Worm (Caenorhabditis elegans) whole organism, mixed stage, embryonic: ENCODE results near the gene C26B2.2.

Source experiments
- M03D4.4 ChIP-seq: sonication (generic microtip); optimal IDR thresholded peaks from 2 replicates; lab custom pipeline; 2017; ENCODE audit warnings: mild to moderate bottlenecking, missing genetic modification characterization, missing compliant biosample characterization
- bed-3 ChIP-seq: fragments of 200-800 bp; sonication (Bioruptor generic); optimal IDR thresholded peaks from 3 replicates; lab custom pipeline; 2018; ENCODE audit warnings: mild to moderate bottlenecking, missing genetic modification characterization, moderate library complexity, missing compliant biosample characterization
- blmp-1 ChIP-seq: fragments of 150-350 bp; optimal IDR thresholded peaks from 2 replicates; lab custom pipeline; 2014; ENCODE audit warnings: missing biosample characterization, missing genetic modification characterization
- ceh-39 ChIP-seq: fragments of 150-350 bp; optimal IDR thresholded peaks from 2 replicates; lab custom pipeline; 2014; ENCODE audit warnings: missing biosample characterization, missing genetic modification characterization
- ceh-43 ChIP-seq: fragments of 200-800 bp; sonication (Bioruptor generic); optimal IDR thresholded peaks from 2 replicates; lab custom pipeline; 2018; ENCODE audit warnings: mild to moderate bottlenecking, missing genetic modification characterization, moderate library complexity, missing compliant biosample characterization
- ceh-83 ChIP-seq: fragments of 200-800 bp; sonication (Bioruptor generic); optimal IDR thresholded peaks from 2 replicates; lab custom pipeline; 2018; ENCODE audit warnings: mild to moderate bottlenecking, missing genetic modification characterization, missing compliant biosample characterization
- ces-1 ChIP-seq: fragments of 150-350 bp; optimal IDR thresholded peaks from 2 replicates; lab custom pipeline; 2014; ENCODE audit warnings: missing biosample characterization, missing genetic modification reagents, missing genetic modification characterization
- drap-1 ChIP-seq: fragments of 200-800 bp; sonication (Bioruptor generic); optimal IDR thresholded peaks from 3 replicates; lab custom pipeline; 2018; ENCODE audit warnings: mild to moderate bottlenecking, missing genetic modification characterization, missing compliant biosample characterization
- elt-1 ChIP-seq: sonication (generic microtip); optimal IDR thresholded peaks from 2 replicates; lab custom pipeline; 2017; ENCODE audit warnings: missing genetic modification characterization, mild to moderate bottlenecking, missing compliant biosample characterization, antibody characterized with exemption, moderate library complexity, borderline replicate concordance; ENCODE audit not compliant: insufficient read depth
- elt-3 ChIP-seq: fragments of 150-350 bp; optimal IDR thresholded peaks from 2 replicates; lab custom pipeline; 2014; ENCODE audit warnings: missing biosample characterization, missing genetic modification characterization
- flh-1 ChIP-seq: fragments of 200-800 bp; sonication (Bioruptor generic); optimal IDR thresholded peaks from 2 replicates; lab custom pipeline; 2018; ENCODE audit warnings: mild to moderate bottlenecking, missing genetic modification characterization, moderate library complexity, missing compliant biosample characterization
- ham-2 ChIP-seq: fragments of 200-800 bp; sonication (Bioruptor generic); optimal IDR thresholded peaks from 2 replicates; lab custom pipeline; 2018; ENCODE audit warnings: mild to moderate bottlenecking, missing genetic modification characterization, missing compliant biosample characterization
- hlh-1 ChIP-seq: fragments of 150-350 bp; optimal IDR thresholded peaks from 2 replicates; lab custom pipeline; 2014; ENCODE audit warnings: missing biosample characterization, missing genetic modification reagents, missing genetic modification characterization
- lsy-2 ChIP-seq: fragments of 150-350 bp; optimal IDR thresholded peaks from 2 replicates; lab custom pipeline; 2014; ENCODE audit warnings: missing biosample characterization, missing genetic modification characterization
- mab-5 ChIP-seq: fragments of 150-350 bp; optimal IDR thresholded peaks from 2 replicates; lab custom pipeline; 2014; ENCODE audit warnings: missing biosample characterization, missing genetic modification characterization
- mep-1 ChIP-seq: fragments of 150-350 bp; optimal IDR thresholded peaks from 2 replicates; lab custom pipeline; 2017; ENCODE audit warnings: missing biosample characterization, missing genetic modification reagents, missing genetic modification characterization, inconsistent platforms
- mls-2 ChIP-seq: sonication (generic microtip); optimal IDR thresholded peaks from 2 replicates; lab custom pipeline; 2016; ENCODE audit warnings: mild to moderate bottlenecking, missing genetic modification characterization, moderate library complexity, missing compliant biosample characterization
- nhr-2 ChIP-seq: fragments of 150-350 bp; optimal IDR thresholded peaks from 2 replicates; lab custom pipeline; 2014; ENCODE audit warnings: missing biosample characterization, missing genetic modification characterization
- nhr-237 ChIP-seq: fragments of 150-350 bp; optimal IDR thresholded peaks from 2 replicates; lab custom pipeline; 2014; ENCODE audit warnings: missing biosample characterization, missing genetic modification characterization
- nhr-28 ChIP-seq: fragments of 150-350 bp; optimal IDR thresholded peaks from 2 replicates; lab custom pipeline; 2014; ENCODE audit warnings: missing biosample characterization, missing genetic modification characterization
- nhr-76 ChIP-seq: sonication (generic microtip); optimal IDR thresholded peaks from 2 replicates; lab custom pipeline; 2017; ENCODE audit warnings: missing biosample characterization, missing genetic modification characterization
- sem-2 ChIP-seq: fragments of 200-800 bp; sonication (Bioruptor generic); optimal IDR thresholded peaks from 2 replicates; lab custom pipeline; 2018; ENCODE audit warnings: mild to moderate bottlenecking, missing genetic modification characterization, missing compliant biosample characterization
- sptf-1 ChIP-seq: sonication (generic microtip); optimal IDR thresholded peaks from 2 replicates; lab custom pipeline; 2017; ENCODE audit warnings: mild to moderate bottlenecking, missing genetic modification characterization, moderate library complexity, missing compliant biosample characterization
- tbx-8 ChIP-seq: fragments of 200-800 bp; sonication (Bioruptor generic); optimal IDR thresholded peaks from 2 replicates; lab custom pipeline; 2018; ENCODE audit warnings: mild to moderate bottlenecking, missing genetic modification characterization, moderate library complexity, missing compliant biosample characterization
- unc-120 ChIP-seq: sonication (generic microtip); optimal IDR thresholded peaks from 2 replicates; lab custom pipeline; 2017; ENCODE audit warnings: missing genetic modification characterization, missing compliant biosample characterization; ENCODE audit not compliant: poor library complexity, severe bottlenecking
- unc-62 ChIP-seq: fragments of 150-350 bp; optimal IDR thresholded peaks from 2 replicates; lab custom pipeline; 2014; ENCODE audit warnings: missing biosample characterization, missing genetic modification reagents, missing genetic modification characterization
- zip-8 ChIP-seq: fragments of 150-350 bp; optimal IDR thresholded peaks from 2 replicates; lab custom pipeline; 2014; ENCODE audit warnings: missing biosample characterization, missing genetic modification characterization
- ztf-11 ChIP-seq: fragments of 150-350 bp; optimal IDR thresholded peaks from 2 replicates; lab custom pipeline; 2014; ENCODE audit warnings: missing biosample characterization, missing genetic modification characterization

Gene C26B2.2

ce11 chrIV:8066598-8066997, 44.7 kb upstream of the C26B2.2 start (continued):
- TF ChIP-seq ham-2, result peak; percentile 29
- no peak for TF ChIP-seq sem-2 (GFP tag; lab: Kevin White, UChicago)
- peak; percentile 34 for TF ChIP-seq ztf-11 (tag; lab: Kevin White, UChicago)
- no peak for TF ChIP-seq nhr-28 (tag; lab: Kevin White, UChicago)
- TF ChIP-seq mls-2 (tag; lab: Kevin White, UChicago), result peak; percentile 58

DNA sequence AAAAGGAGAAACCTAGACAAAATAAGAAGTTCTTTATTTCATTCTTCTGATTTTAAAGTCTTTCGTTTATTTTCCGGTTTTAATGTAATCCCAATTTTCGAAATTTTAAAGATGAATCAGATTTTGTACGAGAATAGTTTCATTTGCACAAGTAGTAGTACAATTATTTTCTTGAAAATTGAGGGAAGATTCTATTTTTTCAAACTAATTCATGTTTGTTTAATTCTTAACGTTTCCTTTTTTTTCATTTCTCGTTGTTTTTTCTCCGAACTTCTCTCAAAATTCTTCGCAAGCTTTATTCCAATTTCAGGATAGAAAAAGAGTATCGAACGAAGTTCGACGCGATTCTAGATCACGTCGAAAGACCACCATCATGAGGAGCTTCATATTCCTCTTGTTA, 40.4 kb upstream of the C26B2.2 start, which contains the start of gene sax-7:
TSS of gene sax-7 (plus strand) at position 301 of the 400 bp plus-strand sequence.
- no peak for TF ChIP-seq sptf-1 (tag; lab: Kevin White, UChicago)
- no peak for TF ChIP-seq mab-5 (tag; lab: Kevin White, UChicago)
- TF ChIP-seq nhr-2 (tag; lab: Kevin White, UChicago), result no peak
- no peak for TF ChIP-seq flh-1 (GFP tag; lab: Kevin White, UChicago)
- no peak for TF ChIP-seq zip-8
- no peak for TF ChIP-seq M03D4.4 (tag; lab: Kevin White, UChicago)
- no peak for TF ChIP-seq hlh-1
- no peak for TF ChIP-seq ceh-43 (GFP tag; lab: Kevin White, UChicago)
- TF ChIP-seq nhr-76, result no peak
- TF ChIP-seq blmp-1 (tag; lab: Kevin White, UChicago), result no peak
- TF ChIP-seq, all 35 proteins: peak for 0

ce11 chrIV:8061267-8061666, 39.3 kb upstream of the C26B2.2 start:
- TF ChIP-seq ceh-39 (tag; lab: Kevin White, UChicago) (no peak), flh-1 (GFP tag; lab: Kevin White, UChicago) (no peak), nhr-28 (tag; lab: Kevin White, UChicago) (no peak), mls-2 (tag; lab: Kevin White, UChicago) (no peak), elt-1 (tag; lab: Kevin White, UChicago) (no peak), unc-62 (no peak), unc-120 (tag; lab: Kevin White, UChicago) (no peak), nhr-237 (tag; lab: Kevin White, UChicago) (no peak), lsy-2 (no peak), tbx-8 (no peak), mep-1 (no peak), ztf-11 (tag; lab: Kevin White, UChicago) (no peak), mab-5 (tag; lab: Kevin White, UChicago) (no peak), zip-8 (no peak), sptf-1 (tag; lab: Kevin White, UChicago) (no peak)

DNA sequence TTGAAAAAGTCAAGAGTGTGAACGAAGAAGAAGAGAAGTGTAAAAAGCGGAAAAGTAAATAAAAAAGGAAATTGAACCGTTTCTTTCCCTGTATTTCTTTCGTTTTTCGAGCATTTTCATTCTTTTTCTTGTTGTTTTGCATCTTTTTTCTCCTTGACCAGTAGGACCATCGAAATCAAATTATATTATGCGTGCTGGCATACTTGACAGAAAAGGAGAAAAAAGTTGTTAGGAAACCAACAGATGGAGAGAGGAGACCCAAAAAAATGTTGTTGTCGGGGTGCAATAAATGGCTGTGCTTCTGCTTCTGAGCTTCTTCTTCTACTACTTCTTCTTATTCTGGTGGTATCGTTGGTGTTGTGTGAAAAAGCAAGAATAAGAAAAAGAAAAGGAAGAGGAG, 32.0 kb upstream of the C26B2.2 start:
- no peak for TF ChIP-seq elt-3
- TF ChIP-seq ces-1 (GFP tag; lab: Kevin White, UChicago), result peak; percentile 74
- TF ChIP-seq ztf-11 (tag; lab: Kevin White, UChicago), result no peak
- no peak for TF ChIP-seq ham-2
- TF ChIP-seq nhr-237 (tag; lab: Kevin White, UChicago), result no peak
- no peak for TF ChIP-seq nhr-28 (tag; lab: Kevin White, UChicago)
- TF ChIP-seq mls-2 (tag; lab: Kevin White, UChicago), result no peak

DNA sequence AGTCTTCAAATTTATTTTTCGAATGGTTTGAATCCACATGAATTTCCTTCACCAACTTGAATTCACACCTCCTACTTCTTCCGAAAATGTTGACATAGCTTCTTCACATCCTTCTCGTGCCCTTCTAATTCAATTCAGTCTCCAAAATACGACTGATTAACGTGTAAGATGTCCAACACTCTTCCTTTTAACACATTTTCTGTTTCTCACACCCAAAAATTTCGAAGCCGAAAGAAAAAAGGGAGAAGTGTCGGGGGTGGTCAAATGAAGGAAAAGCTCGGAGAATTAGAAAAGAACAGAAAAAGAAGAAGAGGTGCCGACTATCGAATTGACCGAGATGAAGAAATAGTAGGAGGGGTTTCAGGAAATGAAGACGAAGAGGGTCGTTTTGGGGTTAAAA, 30.8 kb upstream of the C26B2.2 start:
- no peak for TF ChIP-seq nhr-2 (tag; lab: Kevin White, UChicago)
- peak; percentile 82 for TF ChIP-seq ces-1 (GFP tag; lab: Kevin White, UChicago)

ce11 chrIV:8048083-8048482, 26.2 kb upstream of the C26B2.2 start:
- TF ChIP-seq bed-3 (GFP tag; lab: Kevin White, UChicago) (no peak), blmp-1 (tag; lab: Kevin White, UChicago) (no peak), unc-62 (no peak), lsy-2 (no peak), zip-8 (no peak), drap-1 (GFP tag; lab: Kevin White, UChicago) (no peak), nhr-237 (tag; lab: Kevin White, UChicago) (no peak), nhr-28 (tag; lab: Kevin White, UChicago) (no peak), ces-1 (GFP tag; lab: Kevin White, UChicago) (no peak), tbx-8 (no peak), mep-1 (no peak), ceh-83 (no peak), mls-2 (tag; lab: Kevin White, UChicago) (no peak), elt-3 (no peak)
